Worm (Caenorhabditis elegans): Measurements from ENCODE around the gene F57G4.10.

DNA sequence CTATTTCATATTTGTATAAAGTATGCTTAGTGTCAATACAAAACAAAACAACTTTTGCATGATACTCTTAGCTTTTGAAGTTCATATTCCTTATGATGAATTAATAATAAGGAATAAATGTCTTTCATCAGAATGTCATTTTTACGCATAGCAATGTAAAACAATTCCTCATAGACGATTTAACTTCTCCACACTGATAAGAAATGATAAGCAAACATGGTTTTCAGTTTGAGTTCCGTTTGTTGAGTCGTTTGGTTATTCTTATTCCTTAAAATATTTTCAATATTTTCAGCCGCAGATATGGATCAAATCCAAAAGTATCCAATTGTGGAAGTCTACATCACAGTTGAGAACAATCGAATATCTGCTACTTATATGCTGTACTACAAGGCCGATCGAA lies 3.8 kb upstream of the F57G4.10 start, which contains the start of gene F57G4.11:
- TF ChIP-seq F55B11.4 (tag; optimal IDR thresholded peaks at IDR 0.05; ENCODE audit: borderline replicate concordance, insufficient read depth), result no peak
- no peak for TF ChIP-seq unc-62 (GFP tag; optimal IDR thresholded peaks at IDR 0.05)
- TF ChIP-seq hlh-26 (GFP tag; conservative IDR thresholded peaks at IDR 0.05), result no peak
- TF ChIP-seq ama-1 (optimal IDR thresholded peaks at IDR 0.05), result no peak
- TF ChIP-seq ama-1 (GFP tag; optimal IDR thresholded peaks at IDR 0.05), result no peak
- no peak for TF ChIP-seq Y56A3A.18 (GFP tag; IDR thresholded peaks at IDR 0.05)
- TF ChIP-seq tbx-9 (tag; optimal IDR thresholded peaks at IDR 0.05; ENCODE audit: borderline replicate concordance), result no peak
- TF ChIP-seq efl-1 (GFP tag; optimal IDR thresholded peaks at IDR 0.05), result no peak
- TF ChIP-seq F10E7.11 (tag; optimal IDR thresholded peaks at IDR 0.05), result no peak
- no peak for TF ChIP-seq bed-2 (GFP tag; IDR thresholded peaks at IDR 0.05)
- no peak for TF ChIP-seq atf-7 (tag; optimal IDR thresholded peaks at IDR 0.05)
- no peak for TF ChIP-seq dox-1 (GFP tag; IDR thresholded peaks at IDR 0.05)
- no peak for TF ChIP-seq nfya-1 (tag; optimal IDR thresholded peaks at IDR 0.05; ENCODE audit: borderline replicate concordance, insufficient read depth)
